Worm (Caenorhabditis elegans): Measurements from ENCODE around the gene dhs-25.

DNA sequence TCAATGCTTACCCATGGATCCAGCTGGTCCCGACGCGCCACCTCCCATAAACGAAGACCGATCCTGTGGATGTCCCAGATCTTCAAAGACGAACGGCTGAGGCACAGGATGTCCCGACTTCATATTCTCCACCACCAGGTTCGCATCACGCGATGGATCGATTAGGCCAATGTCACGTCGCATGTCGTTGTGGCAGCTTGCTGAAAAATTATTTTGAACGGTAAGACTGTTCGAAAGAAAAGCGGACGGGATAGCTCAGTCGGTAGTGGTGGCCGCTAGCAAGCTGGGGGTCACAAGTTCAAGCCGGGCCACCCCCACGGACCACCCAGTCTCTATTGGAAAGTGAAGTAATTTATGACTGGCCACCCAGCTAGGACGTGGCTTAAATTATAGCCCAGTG lies 26.8 kb downstream of the dhs-25 start:
- no peak for TF ChIP-seq sea-2 (GFP tag; IDR thresholded peaks at IDR 0.05)
- no peak for TF ChIP-seq K11D2.4 (GFP tag; IDR thresholded peaks at IDR 0.05)
- no peak for TF ChIP-seq nhr-179 (tag; optimal IDR thresholded peaks at IDR 0.05)
- no peak for TF ChIP-seq B0261.1 (tag; optimal IDR thresholded peaks at IDR 0.05)

Measured in whole organism, young adult.